Fruit fly (Drosophila melanogaster) whole organism, embryonic: ENCODE data around the gene CG15012.

Experiments used
- ATbp ChIP-seq: fragments of 200-800 bp; sonication (Bioruptor generic); optimal IDR thresholded peaks from 2 replicates; lab custom pipeline; 2017; ENCODE audit warnings: missing biosample characterization, mild to moderate bottlenecking, missing genetic modification characterization, missing genetic modification reagents
- Atf3 ChIP-seq: fragments of 200-800 bp; sonication (Bioruptor generic); optimal IDR thresholded peaks from 3 replicates; lab custom pipeline; 2016; ENCODE audit warnings: missing biosample characterization, missing genetic modification characterization
- Bdp1 ChIP-seq: fragments of 200-800 bp; sonication (Bioruptor generic); optimal IDR thresholded peaks from 3 replicates; lab custom pipeline; 2016; ENCODE audit warnings: missing biosample characterization, missing genetic modification characterization
- CG10209 ChIP-seq: fragments of 200-800 bp; sonication (Bioruptor generic); optimal IDR thresholded peaks from 3 replicates; lab custom pipeline; 2017; ENCODE audit warnings: missing biosample characterization, mild to moderate bottlenecking, missing genetic modification characterization, missing genetic modification reagents
- CG10321 ChIP-seq: fragments of 200-800 bp; sonication (Bioruptor generic); IDR thresholded peaks from 2 replicates; pipeline ENCODE4 v1.3.6; 2022; ENCODE audit warnings: missing biosample characterization, missing genetic modification characterization
- CG10543 ChIP-seq: fragments of 200-800 bp; sonication (Bioruptor generic); optimal IDR thresholded peaks from 3 replicates; lab custom pipeline; 2017; ENCODE audit warnings: missing biosample characterization, mild to moderate bottlenecking, missing genetic modification characterization, moderate library complexity
- CG11723 ChIP-seq: fragments of 200-800 bp; sonication (Bioruptor generic); optimal IDR thresholded peaks from 2 replicates; lab custom pipeline; 2017; ENCODE audit warnings: missing biosample characterization, mild to moderate bottlenecking, missing genetic modification characterization
- CG13296 ChIP-seq: fragments of 200-800 bp; sonication (Bioruptor generic); optimal IDR thresholded peaks from 3 replicates; lab custom pipeline; 2018; ENCODE audit warnings: missing biosample characterization, mild to moderate bottlenecking, missing genetic modification characterization
- CG13424 ChIP-seq: fragments of 200-800 bp; sonication (Bioruptor generic); optimal IDR thresholded peaks from 2 replicates; lab custom pipeline; 2019; ENCODE audit warnings: missing biosample characterization, mild to moderate bottlenecking, missing genetic modification characterization, moderate library complexity
- CG14860 ChIP-seq: fragments of 200-800 bp; sonication (Bioruptor generic); IDR thresholded peaks from 3 replicates; pipeline ENCODE4 v1.3.6; 2022; ENCODE audit warnings: missing biosample characterization, missing genetic modification characterization; ENCODE audit not compliant: partially characterized antibody
- CG17359 ChIP-seq: fragments of 200-800 bp; sonication (Bioruptor generic); optimal IDR thresholded peaks from 3 replicates; lab custom pipeline; 2018; ENCODE audit warnings: missing biosample characterization, mild to moderate bottlenecking, missing genetic modification characterization, moderate library complexity
- CG17385 ChIP-seq: fragments of 200-800 bp; sonication (Bioruptor generic); optimal IDR thresholded peaks from 3 replicates; lab custom pipeline; 2018; ENCODE audit warnings: missing biosample characterization, mild to moderate bottlenecking, missing genetic modification characterization
- CG17612 ChIP-seq: fragments of 200-800 bp; sonication (Bioruptor generic); IDR thresholded peaks from 2 replicates; pipeline ENCODE4 v1.3.6; 2022; ENCODE audit warnings: missing biosample characterization, missing genetic modification characterization
- CG2116 ChIP-seq: fragments of 200-800 bp; sonication (Bioruptor generic); optimal IDR thresholded peaks from 3 replicates; lab custom pipeline; 2018; ENCODE audit warnings: missing biosample characterization, mild to moderate bottlenecking, missing genetic modification characterization
- CG2712 ChIP-seq: fragments of 200-800 bp; optimal IDR thresholded peaks from 3 replicates; lab custom pipeline; 2019; ENCODE audit warnings: missing biosample characterization, mild to moderate bottlenecking, missing genetic modification characterization, moderate library complexity
- CG3407 ChIP-seq: fragments of 200-800 bp; sonication (Bioruptor generic); optimal IDR thresholded peaks from 2 replicates; lab custom pipeline; 2018; ENCODE audit warnings: missing biosample characterization, mild to moderate bottlenecking, missing genetic modification characterization
- CG3726 ChIP-seq: fragments of 200-800 bp; sonication (Bioruptor generic); IDR thresholded peaks from 3 replicates; pipeline ENCODE4, ENCODE4 v1.3.6; 2022; ENCODE audit warnings: missing biosample characterization, missing genetic modification characterization
- CG4404 ChIP-seq: fragments of 200-800 bp; sonication (Bioruptor generic); IDR thresholded peaks from 2 replicates; pipeline ENCODE4 v1.3.6; 2022; ENCODE audit warnings: missing biosample characterization, missing genetic modification characterization
- CG5245 ChIP-seq: fragments of 200-800 bp; sonication (Bioruptor generic); optimal IDR thresholded peaks from 3 replicates; lab custom pipeline; 2016; ENCODE audit warnings: missing biosample characterization, missing genetic modification characterization
- CG6683 ChIP-seq: fragments of 200-800 bp; sonication (Bioruptor generic); optimal IDR thresholded peaks from 2 replicates; lab custom pipeline; 2017; ENCODE audit warnings: missing biosample characterization, mild to moderate bottlenecking, missing genetic modification characterization, missing genetic modification reagents
- CG8281 ChIP-seq: fragments of 200-800 bp; sonication (Bioruptor generic); optimal IDR thresholded peaks from 2 replicates; lab custom pipeline; 2018; ENCODE audit warnings: missing biosample characterization, mild to moderate bottlenecking, missing genetic modification characterization, moderate library complexity
- CG8290 ChIP-seq, 3 experiments: fragments of 200-800 bp; sonication (Bioruptor generic); optimal IDR thresholded peaks; 2 replicates each; lab custom pipeline; 2016 to 2019; ENCODE audit warnings: missing biosample characterization in 3 of 3, missing genetic modification characterization in 3 of 3, mild to moderate bottlenecking in 2 of 3, moderate library complexity in 1 of 3
- CG8924 ChIP-seq: fragments of 200-800 bp; optimal IDR thresholded peaks from 3 replicates; lab custom pipeline; 2019; ENCODE audit warnings: missing biosample characterization, mild to moderate bottlenecking, missing genetic modification characterization, moderate library complexity
- CG8944 ChIP-seq: fragments of 200-800 bp; sonication (Bioruptor generic); optimal IDR thresholded peaks from 3 replicates; lab custom pipeline; 2016; ENCODE audit warnings: missing biosample characterization, missing genetic modification characterization
- Chrac-16 ChIP-seq: fragments of 200-800 bp; sonication (Bioruptor generic); optimal IDR thresholded peaks from 3 replicates; lab custom pipeline; 2016; ENCODE audit warnings: missing biosample characterization, missing genetic modification characterization
- D19A ChIP-seq: fragments of 200-800 bp; optimal IDR thresholded peaks from 3 replicates; lab custom pipeline; 2019; ENCODE audit warnings: missing biosample characterization, mild to moderate bottlenecking, missing genetic modification characterization, moderate library complexity
- D19B ChIP-seq: fragments of 200-800 bp; sonication (Bioruptor generic); optimal IDR thresholded peaks from 2 replicates; lab custom pipeline; 2017; ENCODE audit warnings: missing biosample characterization, mild to moderate bottlenecking, missing genetic modification characterization
- Dbx ChIP-seq: fragments of 200-800 bp; sonication (Bioruptor generic); IDR thresholded peaks from 3 replicates; pipeline ENCODE4 v1.3.6; 2022; ENCODE audit warnings: missing biosample characterization, missing genetic modification characterization
- Dp ChIP-seq: fragments of 200-800 bp; sonication (Bioruptor generic); optimal IDR thresholded peaks from 2 replicates; lab custom pipeline; 2018; ENCODE audit warnings: missing biosample characterization, mild to moderate bottlenecking, missing genetic modification characterization, moderate library complexity
- Oli ChIP-seq: fragments of 200-800 bp; sonication (Bioruptor generic); optimal IDR thresholded peaks from 2 replicates; lab custom pipeline; 2018; ENCODE audit warnings: missing biosample characterization, mild to moderate bottlenecking, missing genetic modification characterization, moderate library complexity
- Usf ChIP-seq: fragments of 200-800 bp; sonication (Bioruptor generic); optimal IDR thresholded peaks from 2 replicates; lab custom pipeline; 2017; ENCODE audit warnings: missing genotype, missing biosample characterization, missing genetic modification characterization
- bsh ChIP-seq, 2 experiments: fragments of 200-800 bp; sonication (Bioruptor generic); optimal IDR thresholded peaks; 2 replicates each; lab custom pipeline; 2017 to 2018; ENCODE audit warnings: mild to moderate bottlenecking in 2 of 2, missing biosample characterization in 2 of 2, missing genetic modification characterization in 2 of 2, moderate library complexity in 1 of 2
- btn ChIP-seq: fragments of 200-800 bp; sonication (Bioruptor generic); optimal IDR thresholded peaks from 2 replicates; lab custom pipeline; 2016; ENCODE audit warnings: missing biosample characterization, missing genetic modification characterization
- da ChIP-seq: fragments of 200-800 bp; sonication (Bioruptor generic); optimal IDR thresholded peaks from 2 replicates; lab custom pipeline; 2016; ENCODE audit warnings: missing biosample characterization, missing genetic modification characterization
- disco-r ChIP-seq: fragments of 200-800 bp; sonication (Bioruptor generic); optimal IDR thresholded peaks from 2 replicates; lab custom pipeline; 2016; ENCODE audit warnings: missing biosample characterization, missing genetic modification characterization
- emc ChIP-seq: fragments of 200-800 bp; sonication (Bioruptor generic); optimal IDR thresholded peaks from 2 replicates; lab custom pipeline; 2016; ENCODE audit warnings: missing biosample characterization, missing genetic modification characterization
- eyg ChIP-seq: fragments of 200-800 bp; sonication (Bioruptor generic); optimal IDR thresholded peaks from 3 replicates; lab custom pipeline; 2016; ENCODE audit warnings: missing biosample characterization, missing genetic modification characterization
- grau ChIP-seq: fragments of 200-800 bp; optimal IDR thresholded peaks from 3 replicates; lab custom pipeline; 2019; ENCODE audit warnings: missing biosample characterization, mild to moderate bottlenecking, missing genetic modification characterization, moderate library complexity
- gsb-n ChIP-seq: fragments of 200-800 bp; sonication (Bioruptor generic); optimal IDR thresholded peaks from 3 replicates; lab custom pipeline; 2018; ENCODE audit warnings: missing biosample characterization, mild to moderate bottlenecking, missing genetic modification characterization
- h ChIP-seq: fragments of >200 bp; optimal IDR thresholded peaks from 2 replicates; lab custom pipeline; 2017
- maf-S ChIP-seq: fragments of 200-800 bp; sonication (Bioruptor generic); optimal IDR thresholded peaks from 2 replicates; lab custom pipeline; 2016; ENCODE audit warnings: missing biosample characterization, missing genetic modification characterization
- pan ChIP-seq, 4 experiments: fragments of >200 bp in 3 of 4; fragments of 200-800 bp in 1 of 4; sonication (Bioruptor generic) in 1 of 4; optimal IDR thresholded peaks in 3 of 4; IDR thresholded peaks in 1 of 4; 2 replicates each; pipeline versions ENCODE4 v1.3.6 to Lab custom; 2017 to 2022; ENCODE audit warnings: missing biosample characterization in 2 of 4, missing genetic modification characterization in 2 of 4, mixed read lengths in 1 of 4
- repo ChIP-seq: fragments of 200-800 bp; sonication (Bioruptor generic); optimal IDR thresholded peaks from 2 replicates; lab custom pipeline; 2016; ENCODE audit warnings: missing biosample characterization, missing genetic modification characterization
- seq ChIP-seq: fragments of 200-800 bp; sonication (Bioruptor generic); IDR thresholded peaks from 2 replicates; pipeline ENCODE4 v1.3.6; 2022; ENCODE audit warnings: missing biosample characterization, missing genetic modification characterization
- shn ChIP-seq: fragments of 200-800 bp; sonication (Bioruptor generic); optimal IDR thresholded peaks from 3 replicates; lab custom pipeline; 2016; ENCODE audit warnings: missing biosample characterization, missing genetic modification characterization
- sob ChIP-seq: fragments of 200-800 bp; sonication (Bioruptor generic); IDR thresholded peaks from 2 replicates; pipeline ENCODE4 v1.3.6; 2022; ENCODE audit warnings: missing biosample characterization, missing genetic modification characterization
- sqz ChIP-seq: fragments of 200-800 bp; sonication (Bioruptor generic); optimal IDR thresholded peaks from 3 replicates; lab custom pipeline; 2018; ENCODE audit warnings: missing biosample characterization, mild to moderate bottlenecking, missing genetic modification characterization
- ssp ChIP-seq: fragments of 200-800 bp; sonication (Bioruptor generic); IDR thresholded peaks from 2 replicates; pipeline ENCODE4 v1.3.6; 2022; ENCODE audit warnings: missing biosample characterization, missing genetic modification characterization
- wek ChIP-seq: fragments of 200-800 bp; sonication (Bioruptor generic); optimal IDR thresholded peaks from 3 replicates; lab custom pipeline; 2018; ENCODE audit warnings: missing biosample characterization, mild to moderate bottlenecking, missing genetic modification characterization, moderate library complexity
- zen ChIP-seq: fragments of 200-800 bp; sonication (Bioruptor generic); optimal IDR thresholded peaks from 3 replicates; lab custom pipeline; 2018; ENCODE audit warnings: missing biosample characterization, mild to moderate bottlenecking, missing genetic modification characterization, moderate library complexity
- zen2 ChIP-seq: fragments of 200-800 bp; sonication (Bioruptor generic); IDR thresholded peaks from 3 replicates; pipeline ENCODE4 v1.3.6; 2022; ENCODE audit warnings: missing biosample characterization, missing genetic modification characterization; ENCODE audit not compliant: partially characterized antibody

CG15012 gene

dm6 chr3L:4286784-4287183 lies 5.3 kb downstream of the CG15012 start, which contains the start of gene TfIIEbeta (continued):
- TF ChIP-seq D19A (tag; lab: Kevin White, UChicago) (peak; percentile 96), eyg (GFP tag; lab: Kevin White, UChicago) (no peak), sqz (GFP tag; lab: Kevin White, UChicago) (no peak), disco-r (GFP tag; lab: Kevin White, UChicago) (no peak), zen2 (GFP tag; lab: Robert Waterston, UW) (no peak), seq (no peak), CG8290 (GFP tag; optimal IDR thresholded peaks at IDR 0.05; lab: Kevin White, UChicago) (no peak), CG8290 (tag; optimal IDR thresholded peaks at IDR 0.05; lab: Kevin White, UChicago) (no peak), CG14860 (no peak), Oli (tag; lab: Kevin White, UChicago) (peak; percentile 25), emc (GFP tag; lab: Kevin White, UChicago) (no peak), shn (GFP tag; lab: Kevin White, UChicago) (no peak), CG8924 (tag; lab: Kevin White, UChicago) (peak; percentile 38), ATbp (no peak), Dbx (no peak), sob (GFP tag; lab: Robert Waterston, UW) (no peak), CG17385 (no peak), ssp (GFP tag; lab: Robert Waterston, UW) (no peak), D19B (no peak), CG10321 (GFP tag; lab: Robert Waterston, UW) (no peak), Bdp1 (GFP tag; lab: Kevin White, UChicago) (no peak), Atf3 (GFP tag; lab: Kevin White, UChicago) (no peak), Dp (GFP tag; lab: Kevin White, UChicago) (peak; percentile 38), gsb-n (tag; lab: Kevin White, UChicago) (peak; percentile 30), maf-S (GFP tag; lab: Kevin White, UChicago) (no peak), CG5245 (GFP tag; lab: Kevin White, UChicago) (no peak), grau (tag; lab: Kevin White, UChicago) (peak; percentile 32), bsh (GFP tag; optimal IDR thresholded peaks at IDR 0.05; lab: Kevin White, UChicago) (peak in 1 of 2 experiments; percentile 55), wek (GFP tag; lab: Kevin White, UChicago) (no peak), CG17612 (GFP tag; lab: Robert Waterston, UW) (no peak), zen (tag; lab: Kevin White, UChicago) (no peak), CG4404 (GFP tag; lab: Robert Waterston, UW) (no peak), CG8944 (GFP tag; lab: Kevin White, UChicago) (no peak), CG11723 (GFP tag; lab: Kevin White, UChicago) (no peak), CG13424 (tag; lab: Kevin White, UChicago) (peak; percentile 15), CG8281 (no peak), repo (no peak), CG10209 (GFP tag; lab: Kevin White, UChicago) (peak; percentile 6), h (no peak), CG3726 (no peak), CG10543 (GFP tag; lab: Kevin White, UChicago) (no peak), pan (optimal IDR thresholded peaks at IDR 0.05; lab: Kevin White, UChicago) (no peak), pan (GFP tag; optimal IDR thresholded peaks at IDR 0.05 in 1 of 2, IDR thresholded peaks at IDR 0.05 in 1 of 2) (peak in 1 of 2 experiments; percentile 36), CG2116 (GFP tag; lab: Kevin White, UChicago) (peak; percentile 16), CG17359 (tag; lab: Kevin White, UChicago) (peak; percentile 66), CG13296 (GFP tag; lab: Kevin White, UChicago) (peak; percentile 7), da (GFP tag; lab: Kevin White, UChicago) (no peak), CG2712 (tag; lab: Kevin White, UChicago) (peak; percentile 32), Chrac-16 (GFP tag; lab: Kevin White, UChicago) (no peak), CG6683 (no peak), Usf (no peak), CG3407 (no peak), btn (GFP tag; lab: Kevin White, UChicago) (no peak)
